Worm (Caenorhabditis elegans): ENCODE results near the gene srw-119.
"Not testable (repeated sequence)": the region's sequence is repeated elsewhere in the genome, so short reads cannot be mapped to it uniquely, and the experiment has no call there.

Gene srw-119

DNA sequence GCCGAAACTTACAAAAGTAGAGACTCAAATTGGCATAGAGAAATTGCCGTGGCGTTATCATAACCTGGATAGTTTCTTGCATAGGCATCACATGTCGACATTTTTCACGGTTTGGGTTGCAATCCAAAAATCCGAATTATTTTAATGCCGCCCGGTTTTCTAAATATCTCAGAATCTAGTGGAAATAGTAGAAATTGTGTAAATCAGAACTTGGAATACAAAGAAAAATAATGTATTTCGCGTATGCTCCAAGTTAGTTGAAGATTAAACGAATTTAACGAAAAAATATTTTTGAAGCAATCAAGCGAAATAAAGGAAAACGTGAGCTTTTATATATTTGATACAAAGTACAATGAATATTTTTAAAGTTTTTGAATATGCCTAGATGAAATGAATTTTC is 38.7 kb downstream of the srw-119 start, which contains the start of gene srw-144:
Gene srw-144, minus strand, starts transcription at position 101 of the 400 bp plus-strand sequence.
- TF ChIP-seq W03F9.2 (tag; optimal IDR thresholded peaks at IDR 0.05) (no peak), dao-5 (tag; optimal IDR thresholded peaks at IDR 0.05) (no peak), him-1 (tag; optimal IDR thresholded peaks at IDR 0.05) (no peak)

- TF ChIP-seq him-1 (tag; optimal IDR thresholded peaks at IDR 0.05) (no peak), W03F9.2 (tag; optimal IDR thresholded peaks at IDR 0.05) (no peak), dao-5 (tag; optimal IDR thresholded peaks at IDR 0.05) (no peak)
Observed at ce11 chrV:2958202-2958601, 41.4 kb downstream of the srw-119 start, which contains the start of gene srw-142. TSS of gene srw-142 (minus strand) at chrV:2958302.

ce11 chrV:2955342-2955741 is 44.3 kb downstream of the srw-119 start, which contains the start of gene srh-248:
TSS of gene srh-248 (minus strand) at chrV:2955442.
- not testable (repeated sequence) for TF ChIP-seq him-1, dao-5, W03F9.2 (tag; optimal IDR thresholded peaks at IDR 0.05)

ce11 chrV:2952102-2952501 is 47.5 kb downstream of the srw-119 start, which contains the start of gene srw-122:
TSS of gene srw-122 (minus strand) at chrV:2952202.
- TF ChIP-seq W03F9.2, dao-5, him-1 (tag; optimal IDR thresholded peaks at IDR 0.05): not testable (repeated sequence)

Data from whole organism, L4/young adult.